Fruit fly (Drosophila melanogaster) whole organism, embryonic: ENCODE data around the gene CG17777.

ENCODE experiments used
- CG1602 ChIP-seq: fragments of 200-800 bp; sonication (Bioruptor generic); optimal IDR thresholded peaks from 3 replicates; lab custom pipeline; 2016; ENCODE audit warnings: missing biosample characterization, missing genetic modification characterization
- CG32532 ChIP-seq: fragments of 200-800 bp; sonication (Bioruptor generic); IDR thresholded peaks from 2 replicates; pipeline ENCODE4 v1.3.6; 2022; ENCODE audit warnings: missing biosample characterization, missing genetic modification characterization
- CG33557 ChIP-seq: fragments of 200-800 bp; sonication (Bioruptor generic); optimal IDR thresholded peaks from 2 replicates; lab custom pipeline; 2019; ENCODE audit warnings: missing biosample characterization, mild to moderate bottlenecking, missing genetic modification characterization, moderate library complexity
- CG6791 ChIP-seq: fragments of 200-800 bp; sonication (Bioruptor generic); IDR thresholded peaks from 3 replicates; pipeline ENCODE4 v1.3.6; 2022; ENCODE audit warnings: missing biosample characterization, missing genetic modification characterization; ENCODE audit not compliant: partially characterized antibody
- CG7987 ChIP-seq: fragments of 200-800 bp; sonication (Bioruptor generic); optimal IDR thresholded peaks from 2 replicates; lab custom pipeline; 2018; ENCODE audit warnings: missing biosample characterization, mild to moderate bottlenecking, missing genetic modification characterization, moderate library complexity
- CG9609 ChIP-seq: fragments of 200-800 bp; sonication (Bioruptor generic); optimal IDR thresholded peaks from 3 replicates; lab custom pipeline; 2016; ENCODE audit warnings: missing biosample characterization, missing genetic modification characterization
- CG9727 ChIP-seq: fragments of 200-800 bp; sonication (Bioruptor generic); optimal IDR thresholded peaks from 3 replicates; lab custom pipeline; 2017; ENCODE audit warnings: missing biosample characterization, mild to moderate bottlenecking, missing genetic modification characterization
- Rx ChIP-seq: fragments of 200-800 bp; sonication (Bioruptor generic); IDR thresholded peaks from 2 replicates; pipeline ENCODE4 v1.3.6; 2022; ENCODE audit warnings: missing biosample characterization, missing genetic modification characterization
- Sox100B ChIP-seq: fragments of 200-800 bp; sonication (Bioruptor generic); optimal IDR thresholded peaks from 3 replicates; lab custom pipeline; 2018; ENCODE audit warnings: missing biosample characterization, mild to moderate bottlenecking, missing genetic modification characterization
- fd64A ChIP-seq: fragments of 200-800 bp; sonication (Bioruptor generic); optimal IDR thresholded peaks from 3 replicates; lab custom pipeline; 2018; ENCODE audit warnings: missing biosample characterization, mild to moderate bottlenecking, missing genetic modification characterization
- ham ChIP-seq: fragments of 200-800 bp; sonication (Bioruptor generic); IDR thresholded peaks from 2 replicates; pipeline ENCODE4 v1.3.6; 2022; ENCODE audit warnings: missing biosample characterization, missing genetic modification characterization
- vfl ChIP-seq: fragments of 200-800 bp; sonication (Bioruptor generic); optimal IDR thresholded peaks from 2 replicates; lab custom pipeline; 2016; ENCODE audit warnings: missing biosample characterization, missing genetic modification characterization

DNA sequence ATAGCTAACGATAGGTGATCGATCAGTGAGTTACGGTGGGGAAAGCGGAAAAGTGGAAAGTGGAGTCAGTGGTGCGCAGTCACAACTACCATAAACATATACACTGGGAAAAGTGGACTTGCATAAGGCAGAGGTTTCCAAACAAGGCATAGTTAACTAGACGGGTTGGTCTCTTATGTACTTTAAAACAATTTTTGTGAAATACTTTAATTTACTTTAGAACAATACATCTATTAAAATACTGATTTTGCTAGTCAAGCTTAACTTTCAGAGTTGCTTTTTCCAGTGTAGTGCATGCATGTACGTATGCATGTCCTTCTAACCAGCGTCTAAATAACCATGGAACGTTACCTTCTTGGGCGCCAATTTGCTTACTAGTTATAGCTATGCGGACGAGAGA lies 33.2 kb downstream of the CG17777 start:
- TF ChIP-seq vfl (GFP tag; lab: Kevin White, UChicago) (no peak), ham (GFP tag; lab: Robert Waterston, UW) (no peak), CG6791 (GFP tag; lab: Robert Waterston, UW) (no peak), fd64A (GFP tag; lab: Kevin White, UChicago) (no peak), CG1602 (GFP tag; lab: Kevin White, UChicago) (no peak), CG33557 (GFP tag; lab: Kevin White, UChicago) (no peak), CG32532 (GFP tag; lab: Robert Waterston, UW) (no peak), CG9609 (GFP tag; lab: Kevin White, UChicago) (no peak), CG9727 (GFP tag; lab: Kevin White, UChicago) (no peak), CG7987 (GFP tag; lab: Kevin White, UChicago) (no peak), Sox100B (GFP tag; lab: Kevin White, UChicago) (no peak), Rx (GFP tag; lab: Robert Waterston, UW) (no peak)
